Fruit fly (Drosophila melanogaster): ENCODE measurements around the gene CG10340.

CG10340 gene

dm6 chr3R:16614241-16614640, at the start of gene CG10340 (continued):
- peak; percentile 85 for TF ChIP-seq unc-4 (GFP tag; IDR thresholded peaks at IDR 0.05; ENCODE audit: partially characterized antibody)
- no peak for TF ChIP-seq gsb-n (tag; optimal IDR thresholded peaks at IDR 0.05)
- TF ChIP-seq Xbp1 (GFP tag; optimal IDR thresholded peaks at IDR 0.05), result peak; percentile 18
- no peak for TF ChIP-seq bcd (GFP tag; optimal IDR thresholded peaks at IDR 0.05)
- TF ChIP-seq CG10267 (tag; optimal IDR thresholded peaks at IDR 0.05), result peak; percentile 17
- no peak for TF ChIP-seq Hr3 (GFP tag; optimal IDR thresholded peaks at IDR 0.05)
- TF ChIP-seq CG6689 (GFP tag; IDR thresholded peaks at IDR 0.05), result no peak
- peak; percentile 69 for TF ChIP-seq CG17186 (GFP tag; optimal IDR thresholded peaks at IDR 0.05)
- TF ChIP-seq crc (GFP tag; optimal IDR thresholded peaks at IDR 0.05), result no peak
- no peak for TF ChIP-seq CG8388 (GFP tag; optimal IDR thresholded peaks at IDR 0.05)
- TF ChIP-seq H15 (GFP tag; IDR thresholded peaks at IDR 0.05), result no peak
- no peak for TF ChIP-seq grn (GFP tag; optimal IDR thresholded peaks at IDR 0.05)
- no peak for TF ChIP-seq sc (optimal IDR thresholded peaks at IDR 0.05)
- TF ChIP-seq sc (GFP tag; optimal IDR thresholded peaks at IDR 0.05), result no peak
- TF ChIP-seq chinmo (GFP tag; IDR thresholded peaks at IDR 0.05; ENCODE audit: partially characterized antibody), result 0 out of 4 replicates have a peak, but pooled peaks have one; percentile 64
- TF ChIP-seq CG6765 (GFP tag; optimal IDR thresholded peaks at IDR 0.05), result no peak
- TF ChIP-seq Sry-δ (GFP tag; optimal IDR thresholded peaks at IDR 0.05), result peak; percentile 81
- TF ChIP-seq Ravus (GFP tag; IDR thresholded peaks at IDR 0.05), result no peak
- TF ChIP-seq pzg (GFP tag; optimal IDR thresholded peaks at IDR 0.05), result peak; percentile 59
- no peak for TF ChIP-seq Jarid2 (GFP tag; optimal IDR thresholded peaks at IDR 0.05)
- peak; percentile 80 for TF ChIP-seq CG16813 (GFP tag; IDR thresholded peaks at IDR 0.05; ENCODE audit: partially characterized antibody)
- TF ChIP-seq Hr51 (GFP tag; optimal IDR thresholded peaks at IDR 0.05), result no peak
- no peak for TF ChIP-seq CG3847 (GFP tag; IDR thresholded peaks at IDR 0.05)
- TF ChIP-seq Dfd (GFP tag; optimal IDR thresholded peaks at IDR 0.05), result no peak
- no peak for TF ChIP-seq ase (GFP tag; IDR thresholded peaks at IDR 0.05)
- TF ChIP-seq CG2120 (GFP tag; optimal IDR thresholded peaks at IDR 0.05), result no peak
- peak; percentile 84 for TF ChIP-seq CG34224 (GFP tag; IDR thresholded peaks at IDR 0.05; ENCODE audit: partially characterized antibody)
- TF ChIP-seq CG14860 (GFP tag; IDR thresholded peaks at IDR 0.05; ENCODE audit: partially characterized antibody), result peak; percentile 72
- no peak for TF ChIP-seq bowl (GFP tag; IDR thresholded peaks at IDR 0.05)
- peak; percentile 11 for TF ChIP-seq CG13424 (tag; optimal IDR thresholded peaks at IDR 0.05)
- no peak for TF ChIP-seq hkb (optimal IDR thresholded peaks at IDR 0.05)
- TF ChIP-seq hkb (GFP tag; IDR thresholded peaks at IDR 0.05), result no peak
- TF ChIP-seq crp (GFP tag; optimal IDR thresholded peaks at IDR 0.05), result peak; percentile 63 to 91
- TF ChIP-seq CG12071 (GFP tag; optimal IDR thresholded peaks at IDR 0.05), result no peak
- TF ChIP-seq CG7745 (tag; optimal IDR thresholded peaks at IDR 0.05), result no peak
- TF ChIP-seq lbe (GFP tag; optimal IDR thresholded peaks at IDR 0.05), result no peak
- peak; percentile 75 for TF ChIP-seq CG42726 (GFP tag; IDR thresholded peaks at IDR 0.05; ENCODE audit: partially characterized antibody)
- TF ChIP-seq Dbx (GFP tag; IDR thresholded peaks at IDR 0.05), result peak; percentile 43; the same call in 1 of the 3 replicates
- peak; percentile 25; the same call in 1 of the 4 replicates for TF ChIP-seq Gug (GFP tag; IDR thresholded peaks at IDR 0.05)
- peak; percentile 3 for TF ChIP-seq CG18764 (GFP tag; optimal IDR thresholded peaks at IDR 0.05)
- TF ChIP-seq knrl (GFP tag; IDR thresholded peaks at IDR 0.05; ENCODE audit: partially characterized antibody), result peak; percentile 85
- TF ChIP-seq eyg (GFP tag; optimal IDR thresholded peaks at IDR 0.05), result no peak
- TF ChIP-seq CG15011 (GFP tag; optimal IDR thresholded peaks at IDR 0.05), result no peak
- TF ChIP-seq CG6654 (GFP tag; optimal IDR thresholded peaks at IDR 0.05), result no peak
- no peak for TF ChIP-seq sens-2 (GFP tag; IDR thresholded peaks at IDR 0.05)
- TF ChIP-seq en (GFP tag; optimal IDR thresholded peaks at IDR 0.05), result no peak
- peak; percentile 15 for TF ChIP-seq phol (tag; optimal IDR thresholded peaks at IDR 0.05)
- TF ChIP-seq CG11504 (tag; optimal IDR thresholded peaks at IDR 0.05), result no peak
- no peak for TF ChIP-seq CG2678 (tag; optimal IDR thresholded peaks at IDR 0.05)
- TF ChIP-seq ATbp (GFP tag; optimal IDR thresholded peaks at IDR 0.05), result no peak
- TF ChIP-seq CG17361 (GFP tag; IDR thresholded peaks at IDR 0.05), result no peak

Measured in whole organism, embryonic.